Fruit fly (Drosophila melanogaster): ENCODE data around the gene eIF4E5.

Gene eIF4E5

dm6 chr3L:7862238-7863022 lies 32.2 kb upstream of the eIF4E5 start:
- TF ChIP-seq CTCF (optimal IDR thresholded peaks at IDR 0.05) (no peak), CG8478 (optimal IDR thresholded peaks at IDR 0.05) (no peak)

dm6 chr3L:7863267-7863765 lies 31.4 kb upstream of the eIF4E5 start:
- TF ChIP-seq CTCF (optimal IDR thresholded peaks at IDR 0.05) (no peak), CG8478 (optimal IDR thresholded peaks at IDR 0.05) (no peak)

- TF ChIP-seq CTCF (optimal IDR thresholded peaks at IDR 0.05), result no peak
- TF ChIP-seq CG8478 (optimal IDR thresholded peaks at IDR 0.05), result no peak
These were observed 30.8 kb upstream of the eIF4E5 start for dm6 chr3L:7863766-7864305.

- TF ChIP-seq CTCF (optimal IDR thresholded peaks at IDR 0.05), result no peak
These were observed 29.5 kb upstream of the eIF4E5 start for dm6 chr3L:7865094-7865746.

- TF ChIP-seq CTCF (optimal IDR thresholded peaks at IDR 0.05), result no peak
- TF ChIP-seq CG8478 (optimal IDR thresholded peaks at IDR 0.05), result no peak
These were observed 28.8 kb upstream of the eIF4E5 start for dm6 chr3L:7865747-7866387.

dm6 chr3L:7866558-7866957 lies 28.1 kb upstream of the eIF4E5 start:
- TF ChIP-seq CG8478 (optimal IDR thresholded peaks at IDR 0.05), result no peak
- TF ChIP-seq CTCF (optimal IDR thresholded peaks at IDR 0.05), result no peak

dm6 chr3L:7867036-7867787 lies 27.5 kb upstream of the eIF4E5 start, which contains the start of gene Pdp1:
Pdp1 (minus strand) TSS chr3L:7867369.
- TF ChIP-seq CTCF (optimal IDR thresholded peaks at IDR 0.05) (no peak), CG8478 (optimal IDR thresholded peaks at IDR 0.05) (no peak)

- TF ChIP-seq CTCF (optimal IDR thresholded peaks at IDR 0.05) (no peak), CG8478 (optimal IDR thresholded peaks at IDR 0.05) (no peak)
These were observed 26.0 kb upstream of the eIF4E5 start, which contains the start of gene CG32365 for dm6 chr3L:7868581-7869236. CG32365 (plus strand) TSS chr3L:7869042.

dm6 chr3L:7869715-7870387 lies 24.8 kb upstream of the eIF4E5 start:
- no peak for TF ChIP-seq CTCF (optimal IDR thresholded peaks at IDR 0.05)
- TF ChIP-seq CG8478 (optimal IDR thresholded peaks at IDR 0.05), result no peak

dm6 chr3L:7870388-7870740 lies 24.3 kb upstream of the eIF4E5 start:
- no peak for TF ChIP-seq CG8478 (optimal IDR thresholded peaks at IDR 0.05)

dm6 chr3L:7874507-7874906 lies 20.2 kb upstream of the eIF4E5 start:
- TF ChIP-seq CG8478 (optimal IDR thresholded peaks at IDR 0.05) (no peak), CTCF (optimal IDR thresholded peaks at IDR 0.05) (no peak)

dm6 chr3L:7875606-7876366 lies 18.9 kb upstream of the eIF4E5 start:
- TF ChIP-seq CG8478 (optimal IDR thresholded peaks at IDR 0.05) (no peak), CTCF (optimal IDR thresholded peaks at IDR 0.05) (no peak)

- TF ChIP-seq CG8478 (optimal IDR thresholded peaks at IDR 0.05) (no peak), CTCF (optimal IDR thresholded peaks at IDR 0.05) (no peak)
These were observed 18.3 kb upstream of the eIF4E5 start for dm6 chr3L:7876367-7876703.

Data from S2 (cell line).